Fruit fly (Drosophila melanogaster): Measurements from ENCODE around the gene CG4053.
A peak's percentile ranks its signal among the peaks of the same experiment; 100 is the strongest.

CG4053 gene

dm6 chr3R:17118917-17119378 lies 13.1 kb downstream of the CG4053 start (continued):
- TF ChIP-seq CG11723 (GFP tag; optimal IDR thresholded peaks at IDR 0.05) (no peak), CG2889 (GFP tag; IDR thresholded peaks at IDR 0.05) (no peak), Jarid2 (GFP tag; optimal IDR thresholded peaks at IDR 0.05) (peak; percentile 82), Dip2 (GFP tag; IDR thresholded peaks at IDR 0.05) (no peak), Trl (optimal IDR thresholded peaks at IDR 0.05) (peak; percentile 90 to 91), Trl (GFP tag; optimal IDR thresholded peaks at IDR 0.05) (no peak), so (GFP tag; IDR thresholded peaks at IDR 0.05) (no peak), CG8359 (GFP tag; optimal IDR thresholded peaks at IDR 0.05; ENCODE audit: borderline replicate concordance) (peak; percentile 7), Scr (GFP tag; IDR thresholded peaks at IDR 0.05; ENCODE audit: partially characterized antibody) (peak; percentile 21; the same call in 1 of the 2 replicates), nmo (GFP tag; optimal IDR thresholded peaks at IDR 0.05) (no peak), eyg (GFP tag; optimal IDR thresholded peaks at IDR 0.05) (no peak), oc (tag; optimal IDR thresholded peaks at IDR 0.05) (no peak), phol (tag; optimal IDR thresholded peaks at IDR 0.05) (no peak), HHEX (GFP tag; optimal IDR thresholded peaks at IDR 0.05) (no peak), Six4 (GFP tag; optimal IDR thresholded peaks at IDR 0.05) (no peak), ranshi (GFP tag; IDR thresholded peaks at IDR 0.05) (no peak), CG8388 (GFP tag; optimal IDR thresholded peaks at IDR 0.05) (no peak), fd102C (GFP tag; optimal IDR thresholded peaks at IDR 0.05) (no peak), knrl (GFP tag; IDR thresholded peaks at IDR 0.05; ENCODE audit: partially characterized antibody) (no peak), BEAF-32 (GFP tag; optimal IDR thresholded peaks at IDR 0.05) (no peak), gce (GFP tag; IDR thresholded peaks at IDR 0.05) (0 out of 3 replicates have a peak, but pooled peaks have one; percentile 27), CG14965 (GFP tag; optimal IDR thresholded peaks at IDR 0.05; ENCODE audit: borderline replicate concordance) (no peak), CG13296 (GFP tag; optimal IDR thresholded peaks at IDR 0.05) (peak; percentile 18), CG16863 (GFP tag; optimal IDR thresholded peaks at IDR 0.05) (no peak), CG12299 (tag; optimal IDR thresholded peaks at IDR 0.05) (no peak), CG3163 (GFP tag; optimal IDR thresholded peaks at IDR 0.05) (peak; percentile 96), jigr1 (GFP tag; IDR thresholded peaks at IDR 0.05) (no peak), Drgx (GFP tag; IDR thresholded peaks at IDR 0.05) (no peak), pan (optimal IDR thresholded peaks at IDR 0.05) (no peak), pan (GFP tag; optimal IDR thresholded peaks at IDR 0.05 in 1 of 2, IDR thresholded peaks at IDR 0.05 in 1 of 2) (peak in 1 of 2 experiments; percentile 18), CrebB (tag; optimal IDR thresholded peaks at IDR 0.05) (no peak), CG1602 (GFP tag; optimal IDR thresholded peaks at IDR 0.05) (no peak), CG10321 (GFP tag; IDR thresholded peaks at IDR 0.05) (no peak), Spps (tag; optimal IDR thresholded peaks at IDR 0.05) (no peak), Hsf (GFP tag; optimal IDR thresholded peaks at IDR 0.05) (no peak), CG10979 (tag; optimal IDR thresholded peaks at IDR 0.05) (no peak), CG1647 (GFP tag; optimal IDR thresholded peaks at IDR 0.05) (no peak), CG6765 (GFP tag; optimal IDR thresholded peaks at IDR 0.05) (no peak), Myb (GFP tag; optimal IDR thresholded peaks at IDR 0.05) (peak; percentile 41), CG9215 (GFP tag; IDR thresholded peaks at IDR 0.05) (no peak), tna (GFP tag; IDR thresholded peaks at IDR 0.05; ENCODE audit: partially characterized antibody) (0 out of 2 replicates have a peak, but pooled peaks have one; percentile 21), tup (GFP tag; optimal IDR thresholded peaks at IDR 0.05) (no peak), CG34376 (GFP tag; optimal IDR thresholded peaks at IDR 0.05) (peak; percentile 48), Bgb (GFP tag; IDR thresholded peaks at IDR 0.05; ENCODE audit: partially characterized antibody) (peak; percentile 48; the same call in 1 of the 2 replicates), sd (tag; optimal IDR thresholded peaks at IDR 0.05) (peak; percentile 21), ssp (GFP tag; IDR thresholded peaks at IDR 0.05) (no peak), CG17186 (GFP tag; optimal IDR thresholded peaks at IDR 0.05) (no peak), CG32532 (GFP tag; IDR thresholded peaks at IDR 0.05) (no peak; the same call in 1 of the 2 replicates), CG12659 (GFP tag; optimal IDR thresholded peaks at IDR 0.05) (peak; percentile 36), lola (GFP tag; optimal IDR thresholded peaks at IDR 0.05) (no peak)

Data from whole organism, embryonic.